Worm (Caenorhabditis elegans) whole organism, L1 larva: ENCODE results near the gene col-186.

ENCODE experiments used
- ama-1 ChIP-seq: fragments of 150-350 bp; optimal IDR thresholded peaks from 2 replicates; lab custom pipeline; 2014
- fos-1 ChIP-seq: fragments of 150-350 bp; optimal IDR thresholded peaks from 2 replicates; lab custom pipeline; 2014; ENCODE audit warnings: missing biosample characterization, missing genetic modification characterization
- jun-1 ChIP-seq: fragments of 150-350 bp; optimal IDR thresholded peaks from 2 replicates; lab custom pipeline; 2014; ENCODE audit warnings: missing biosample characterization, missing genetic modification reagents, missing genetic modification characterization
- nhr-237 ChIP-seq: fragments of 150-350 bp; optimal IDR thresholded peaks from 2 replicates; lab custom pipeline; 2014; ENCODE audit warnings: missing biosample characterization, missing genetic modification characterization
- nhr-28 ChIP-seq: fragments of 150-350 bp; optimal IDR thresholded peaks from 2 replicates; lab custom pipeline; 2014; ENCODE audit warnings: missing biosample characterization, missing genetic modification characterization
- pqm-1 ChIP-seq: sonication (generic microtip); optimal IDR thresholded peaks from 3 replicates; lab custom pipeline; 2017; ENCODE audit warnings: missing biosample characterization, missing genetic modification characterization
- unc-130 ChIP-seq: fragments of 150-350 bp; optimal IDR thresholded peaks from 2 replicates; lab custom pipeline; 2017; ENCODE audit warnings: missing biosample characterization, missing genetic modification characterization, inconsistent platforms
- unc-62 ChIP-seq: fragments of 150-350 bp; optimal IDR thresholded peaks from 2 replicates; lab custom pipeline; 2014; ENCODE audit warnings: missing biosample characterization, missing genetic modification reagents, missing genetic modification characterization

DNA sequence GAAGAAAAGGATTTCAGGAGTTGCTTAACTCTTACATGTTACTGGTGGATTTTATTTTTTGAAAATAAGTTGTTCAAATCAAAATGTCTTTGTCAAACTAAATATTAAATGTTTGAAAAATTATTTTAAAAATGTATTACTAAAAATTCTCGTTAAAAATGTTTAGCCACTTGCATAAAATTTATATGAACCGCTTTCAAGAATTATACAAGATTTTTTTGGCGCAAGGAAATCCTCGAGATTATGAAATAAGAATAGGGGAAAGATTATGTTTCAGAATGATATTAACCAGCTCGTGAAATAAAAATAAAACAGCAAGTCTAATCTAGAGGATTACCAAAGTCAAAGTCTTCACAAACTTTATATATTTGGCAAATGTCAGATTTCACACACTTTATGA lies 32.0 kb downstream of the col-186 start:
- no peak for TF ChIP-seq fos-1 (tag; lab: Kevin White, UChicago)
- TF ChIP-seq nhr-237 (tag; lab: Kevin White, UChicago): peak; percentile 5
- no peak for TF ChIP-seq unc-62 (GFP tag; lab: Kevin White, UChicago)
- peak; percentile 52 for TF ChIP-seq jun-1 (tag; lab: Kevin White, UChicago)
- no peak for TF ChIP-seq pqm-1 (tag; lab: Kevin White, UChicago)
- TF ChIP-seq ama-1 (lab: Kevin White, UChicago): no peak
- no peak for TF ChIP-seq nhr-28
- TF ChIP-seq unc-130: no peak
